Fruit fly (Drosophila melanogaster): ENCODE measurements around the gene MtnD.
A peak's percentile ranks its signal among the peaks of the same experiment; 100 is the strongest.

The MtnD gene

DNA sequence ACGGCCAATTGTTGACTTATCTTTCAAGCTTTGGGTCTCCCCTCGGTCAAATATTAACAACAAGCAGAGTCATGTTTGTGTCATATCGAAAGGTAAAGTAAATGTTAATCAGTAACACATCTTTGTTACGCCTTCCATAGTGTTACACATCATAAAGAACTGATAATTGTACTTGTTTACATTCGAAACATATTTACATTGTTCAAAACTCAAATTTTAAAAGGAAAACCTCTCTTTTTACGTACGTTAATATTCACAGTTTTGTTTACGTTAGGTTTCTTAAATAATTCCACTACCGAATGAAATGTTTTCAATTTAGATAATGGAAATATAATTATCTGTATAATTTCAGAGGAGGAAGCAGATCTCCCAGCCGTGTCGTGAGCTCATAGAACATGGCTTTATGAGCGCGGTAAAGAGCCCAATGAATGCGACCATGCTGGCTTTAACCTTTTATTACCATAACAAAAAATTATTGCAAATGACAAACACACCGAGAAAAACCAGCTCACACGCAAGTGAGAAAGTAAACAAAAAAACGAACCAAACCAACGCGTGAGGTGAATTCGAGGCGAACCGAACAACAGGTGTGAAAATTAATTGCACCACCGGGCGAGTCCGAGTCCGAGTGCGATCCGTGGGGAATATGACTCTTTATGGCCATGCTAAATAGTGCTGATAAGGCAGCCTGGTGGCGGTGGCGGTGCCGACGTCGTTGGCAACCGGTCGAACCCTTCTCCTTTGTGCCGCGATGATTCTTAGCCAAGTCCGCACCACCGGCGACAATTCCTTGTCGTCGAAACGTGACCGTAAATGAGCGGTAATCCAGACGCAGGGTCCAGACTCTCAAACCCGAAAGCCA is 7.8 kb downstream of the MtnD start:
- TF ChIP-seq CG4496 (GFP tag; IDR thresholded peaks at IDR 0.05) (peak; percentile 57; the same call in 1 of the 3 replicates), CG9948 (tag; optimal IDR thresholded peaks at IDR 0.05) (no peak), gl (tag; optimal IDR thresholded peaks at IDR 0.05) (no peak)

DNA sequence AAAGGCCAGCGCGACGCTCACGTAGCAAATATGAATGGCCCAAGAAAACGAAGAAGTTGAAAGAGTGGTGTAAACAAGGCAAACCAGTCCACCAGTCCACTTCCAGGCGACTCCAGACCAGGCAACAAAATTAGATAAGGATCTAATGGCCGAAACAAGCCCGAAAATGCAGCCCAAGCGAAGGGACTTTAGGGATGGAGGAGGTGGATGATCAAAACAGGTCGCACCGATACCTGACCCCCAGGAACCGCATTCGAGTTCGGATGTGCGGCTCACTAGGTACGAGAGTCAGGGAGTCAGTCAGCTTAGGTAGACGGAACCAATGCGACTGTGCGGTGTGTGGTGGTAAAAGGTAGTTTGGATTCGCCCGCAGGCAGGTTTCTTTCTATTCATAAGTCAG is 8.5 kb downstream of the MtnD start:
- TF ChIP-seq Snoo (tag; optimal IDR thresholded peaks at IDR 0.05) = no peak
- TF ChIP-seq CG13204 (GFP tag; optimal IDR thresholded peaks at IDR 0.05) = no peak
- TF ChIP-seq CG14655 (GFP tag; optimal IDR thresholded peaks at IDR 0.05) = no peak
- no peak for TF ChIP-seq D1 (tag; optimal IDR thresholded peaks at IDR 0.05)
- no peak for TF ChIP-seq Pif1A (GFP tag; optimal IDR thresholded peaks at IDR 0.05)
- TF ChIP-seq Ets98B (GFP tag; IDR thresholded peaks at IDR 0.05) = no peak

DNA sequence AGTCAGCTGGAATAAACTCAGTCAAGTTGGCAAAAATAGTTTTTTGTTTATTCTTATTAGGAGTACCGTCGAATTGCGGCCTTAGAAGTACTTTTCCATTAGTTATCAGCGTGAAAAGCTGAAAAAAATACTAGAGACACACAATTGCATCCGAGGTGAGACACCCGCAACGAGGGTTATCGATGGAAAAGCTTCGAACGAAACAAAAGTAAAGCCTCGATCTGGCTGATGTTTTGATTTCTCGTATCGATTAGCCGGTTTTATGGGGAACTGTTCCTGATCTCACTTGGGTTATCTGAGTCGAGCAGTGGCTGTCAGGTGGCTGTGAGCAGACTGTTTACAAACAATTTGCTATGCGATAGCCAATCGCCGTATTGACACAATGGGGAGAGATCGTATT is 9.0 kb downstream of the MtnD start:
- TF ChIP-seq CG8159 (tag; optimal IDR thresholded peaks at IDR 0.05) = no peak
- no peak for TF ChIP-seq CG13204 (GFP tag; optimal IDR thresholded peaks at IDR 0.05)
- no peak for TF ChIP-seq CG4496 (GFP tag; IDR thresholded peaks at IDR 0.05)
- no peak for TF ChIP-seq CG12605 (GFP tag; IDR thresholded peaks at IDR 0.05)
- TF ChIP-seq Ets98B (GFP tag; IDR thresholded peaks at IDR 0.05) = no peak
- TF ChIP-seq Pif1A (GFP tag; optimal IDR thresholded peaks at IDR 0.05) = no peak
- TF ChIP-seq CG15710 (tag; optimal IDR thresholded peaks at IDR 0.05) = no peak
- no peak for TF ChIP-seq CG10348 (GFP tag; IDR thresholded peaks at IDR 0.05)
- no peak for TF ChIP-seq Snoo (tag; optimal IDR thresholded peaks at IDR 0.05)
- TF ChIP-seq CG9948 (tag; optimal IDR thresholded peaks at IDR 0.05) = no peak

DNA sequence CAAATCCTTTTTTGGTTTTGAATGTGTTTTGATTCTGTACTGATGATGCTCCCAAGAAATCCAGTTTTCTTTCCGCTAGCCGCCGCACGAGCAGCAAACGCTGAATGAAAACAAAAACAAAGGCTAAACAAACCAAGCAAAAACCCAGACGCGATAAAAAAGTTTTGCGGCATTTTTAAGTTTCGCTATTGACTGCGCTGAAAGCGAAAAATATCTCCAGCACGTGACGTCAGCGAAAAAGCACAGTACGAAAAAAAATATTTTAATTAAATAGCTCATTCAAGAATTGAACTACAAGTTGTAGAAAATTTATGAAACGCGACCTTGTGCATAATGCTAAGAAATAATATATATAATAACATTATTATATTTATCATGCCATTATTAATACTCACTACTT is 10.2 kb downstream of the MtnD start:
- TF ChIP-seq EcR (GFP tag; optimal IDR thresholded peaks at IDR 0.05) = no peak
- TF ChIP-seq Snoo (tag; optimal IDR thresholded peaks at IDR 0.05) = no peak
- no peak for TF ChIP-seq CG14655 (GFP tag; optimal IDR thresholded peaks at IDR 0.05)

DNA sequence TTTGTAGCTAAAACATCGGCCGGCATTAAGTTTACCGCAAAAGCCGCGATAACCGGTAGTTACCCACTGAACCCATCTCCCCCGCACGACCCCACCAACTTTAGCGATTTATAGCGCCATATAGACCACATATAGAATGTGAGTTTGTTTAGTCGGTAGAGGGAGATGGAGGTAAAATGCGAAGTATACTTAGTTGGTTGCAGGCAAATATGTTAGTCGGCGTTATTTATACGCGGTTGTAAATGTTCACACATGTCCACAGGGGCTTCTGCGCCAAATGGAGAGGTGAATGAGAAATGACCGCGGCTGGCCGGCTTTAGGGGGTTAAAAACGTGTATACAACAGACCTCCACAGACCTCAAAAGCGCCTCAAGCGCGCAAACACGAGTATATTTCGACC is 10.9 kb downstream of the MtnD start:
- TF ChIP-seq CG10348 (GFP tag; IDR thresholded peaks at IDR 0.05) (no peak), fd96Ca (GFP tag; IDR thresholded peaks at IDR 0.05) (peak; percentile 23; the same call in 1 of the 3 replicates), CG12605 (GFP tag; IDR thresholded peaks at IDR 0.05) (0 out of 2 replicates have a peak, but pooled peaks have one; percentile 28), Ets98B (GFP tag; IDR thresholded peaks at IDR 0.05) (peak; percentile 45; the same call in 1 of the 2 replicates), CG15710 (tag; optimal IDR thresholded peaks at IDR 0.05) (no peak), CG32121 (GFP tag; IDR thresholded peaks at IDR 0.05) (peak; percentile 26; the same call in 1 of the 2 replicates), CG4496 (GFP tag; IDR thresholded peaks at IDR 0.05) (0 out of 3 replicates have a peak, but pooled peaks have one; percentile 40)

DNA sequence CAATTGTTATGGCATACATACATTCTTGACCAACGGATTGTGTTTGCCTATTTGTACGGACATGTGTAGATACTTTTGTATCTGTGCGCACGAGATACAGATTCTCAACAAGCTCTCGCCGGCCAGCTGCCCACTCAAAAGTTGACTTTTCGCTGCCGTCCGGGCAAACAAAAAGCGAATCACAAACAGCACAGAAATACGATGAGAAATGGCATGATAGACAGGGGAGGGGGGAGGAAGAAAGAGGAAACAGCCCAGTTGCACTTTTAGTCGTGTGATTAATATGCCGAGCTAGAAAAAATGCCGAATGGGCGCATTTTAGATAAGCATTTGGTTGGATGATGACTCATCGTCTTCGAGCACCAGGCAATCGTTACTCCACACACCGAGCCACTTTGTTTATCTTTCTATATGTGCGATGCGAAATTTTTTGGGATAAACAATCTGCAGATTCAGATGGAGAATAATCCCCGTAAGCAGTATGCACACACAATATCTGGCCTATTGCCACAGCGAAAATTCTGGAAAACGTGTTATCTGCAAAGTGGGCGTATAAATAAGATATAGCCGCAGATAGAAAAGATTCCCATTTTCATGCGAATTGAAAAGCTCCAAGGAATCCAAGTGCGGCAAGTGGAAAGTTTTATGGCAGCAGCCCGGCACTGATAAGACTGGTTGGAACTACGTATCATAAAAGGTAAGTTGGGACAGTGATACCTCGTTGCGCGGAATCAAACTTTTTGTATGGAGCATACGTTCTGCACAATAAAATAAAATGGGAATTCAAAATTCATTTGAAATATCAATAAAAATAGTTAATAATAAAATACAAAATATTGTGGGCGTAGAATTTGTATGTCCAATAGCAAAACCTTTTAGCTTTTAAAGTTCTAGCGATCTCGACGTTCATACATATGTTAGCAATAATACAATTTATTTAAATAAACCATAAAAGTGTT is 12.2 kb downstream of the MtnD start:
- 0 out of 3 replicates have a peak, but pooled peaks have one; percentile 6 for TF ChIP-seq CG4496 (GFP tag; IDR thresholded peaks at IDR 0.05)
- 0 out of 3 replicates have a peak, but pooled peaks have one; percentile 20 for TF ChIP-seq fd96Ca (GFP tag; IDR thresholded peaks at IDR 0.05)
- TF ChIP-seq CG14655 (GFP tag; optimal IDR thresholded peaks at IDR 0.05) = peak; percentile 18
- peak; percentile 17 for TF ChIP-seq Pif1A (GFP tag; optimal IDR thresholded peaks at IDR 0.05)
- TF ChIP-seq Snoo (tag; optimal IDR thresholded peaks at IDR 0.05) = no peak
- TF ChIP-seq CG13204 (GFP tag; optimal IDR thresholded peaks at IDR 0.05) = no peak

DNA sequence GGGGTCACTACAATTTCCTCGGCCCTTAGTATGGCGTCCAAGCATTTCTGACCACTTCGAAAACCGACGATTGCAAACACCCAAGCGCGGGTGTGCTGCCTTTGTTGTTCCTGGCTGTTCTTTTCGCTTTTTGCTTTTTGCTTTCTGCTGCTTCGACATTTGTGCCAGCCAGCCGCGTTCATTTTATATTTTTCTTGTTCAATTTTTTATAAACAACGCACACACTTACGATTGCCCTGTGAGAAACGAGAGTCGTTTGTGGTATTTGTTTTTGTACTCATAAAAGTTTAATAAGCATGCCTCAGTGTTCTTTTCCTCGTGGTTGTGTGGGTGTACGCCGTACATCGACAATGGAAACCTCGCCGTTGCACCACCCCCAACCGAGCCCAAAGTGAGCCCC is 13.0 kb downstream of the MtnD start:
- TF ChIP-seq Ets98B (GFP tag; IDR thresholded peaks at IDR 0.05) (no peak), Pif1B (GFP tag; optimal IDR thresholded peaks at IDR 0.05) (no peak), CG17806 (tag; optimal IDR thresholded peaks at IDR 0.05) (no peak), CG12605 (GFP tag; IDR thresholded peaks at IDR 0.05) (peak; percentile 42; the same call in 1 of the 2 replicates), D1 (tag; optimal IDR thresholded peaks at IDR 0.05) (no peak), CG8301 (tag; optimal IDR thresholded peaks at IDR 0.05) (no peak), gl (tag; optimal IDR thresholded peaks at IDR 0.05) (peak; percentile 70), CG34367 (tag; optimal IDR thresholded peaks at IDR 0.05) (no peak), CG13204 (GFP tag; optimal IDR thresholded peaks at IDR 0.05) (peak; percentile 62), CG15710 (tag; optimal IDR thresholded peaks at IDR 0.05) (peak; percentile 42), rn (GFP tag; IDR thresholded peaks at IDR 0.05) (no peak), Pif1A (GFP tag; optimal IDR thresholded peaks at IDR 0.05) (no peak), EcR (GFP tag; optimal IDR thresholded peaks at IDR 0.05) (peak; percentile 17), CG8159 (tag; optimal IDR thresholded peaks at IDR 0.05) (no peak), CG9948 (tag; optimal IDR thresholded peaks at IDR 0.05) (no peak), fd96Ca (GFP tag; IDR thresholded peaks at IDR 0.05) (0 out of 3 replicates have a peak, but pooled peaks have one; percentile 48), CG14655 (GFP tag; optimal IDR thresholded peaks at IDR 0.05) (no peak), CG10348 (GFP tag; IDR thresholded peaks at IDR 0.05) (no peak), CG32121 (GFP tag; IDR thresholded peaks at IDR 0.05) (no peak), CG4496 (GFP tag; IDR thresholded peaks at IDR 0.05) (peak; percentile 66), Snoo (tag; optimal IDR thresholded peaks at IDR 0.05) (no peak)

Measured in whole organism, pupa.